Worm (Caenorhabditis elegans) whole organism, L4 larva: ENCODE measurements around the gene nas-13.

Source experiments
- F26F4.8 ChIP-seq: fragments of 200-800 bp; sonication (Bioruptor generic); conservative IDR thresholded peaks from 2 replicates; pipeline ENCODE4 v1.3.6; 2022; ENCODE audit warnings: missing genetic modification characterization, missing compliant biosample characterization
- F49E8.2 ChIP-seq: sonication (generic microtip); optimal IDR thresholded peaks from 2 replicates; lab custom pipeline; 2016; ENCODE audit warnings: missing compliant biosample characterization, mild to moderate bottlenecking, missing genetic modification characterization, borderline replicate concordance
- Y5F2A.4 ChIP-seq: fragments of 200-800 bp; sonication (Bioruptor generic); optimal IDR thresholded peaks from 2 replicates; lab custom pipeline; 2018; ENCODE audit warnings: mild to moderate bottlenecking, missing genetic modification characterization, missing compliant biosample characterization
- ZK337.2 ChIP-seq: fragments of 200-800 bp; sonication (Bioruptor generic); IDR thresholded peaks from 2 replicates; pipeline ENCODE4 v1.3.6; 2022; ENCODE audit warnings: missing genetic modification reagents, missing genetic modification characterization, missing compliant biosample characterization
- aly-2 ChIP-seq: sonication (generic microtip); optimal IDR thresholded peaks from 2 replicates; lab custom pipeline; 2018; ENCODE audit warnings: missing biosample characterization, missing genetic modification characterization
- arid-1 ChIP-seq: fragments of 200-800 bp; sonication (Bioruptor generic); conservative IDR thresholded peaks from 2 replicates; pipeline ENCODE4 v1.3.6; 2022; ENCODE audit warnings: missing genetic modification reagents, missing genetic modification characterization, missing compliant biosample characterization
- attf-4 ChIP-seq: sonication (generic microtip); optimal IDR thresholded peaks from 3 replicates; lab custom pipeline; 2017; ENCODE audit warnings: missing biosample characterization, missing genetic modification characterization
- ceh-20 ChIP-seq: fragments of 200-800 bp; sonication (Bioruptor generic); IDR thresholded peaks from 2 replicates; pipeline ENCODE4 v1.3.6; 2022; ENCODE audit warnings: missing genetic modification reagents, missing genetic modification characterization, missing compliant biosample characterization
- ces-1 ChIP-seq: fragments of 150-350 bp; sonication (generic microtip); optimal IDR thresholded peaks from 4 replicates; lab custom pipeline; 2014; ENCODE audit warnings: missing biosample characterization, missing genetic modification reagents, missing genetic modification characterization
- cey-2 ChIP-seq: sonication (generic microtip); optimal IDR thresholded peaks from 3 replicates; lab custom pipeline; 2017; ENCODE audit warnings: missing genetic modification characterization, mild to moderate bottlenecking, missing compliant biosample characterization, antibody characterized with exemption, borderline replicate concordance; ENCODE audit not compliant: insufficient read depth
- ctbp-1 ChIP-seq: fragments of 200-800 bp; sonication (Bioruptor generic); IDR thresholded peaks from 2 replicates; pipeline ENCODE4 v1.3.6; 2022; ENCODE audit warnings: missing genetic modification reagents, missing genetic modification characterization, missing compliant biosample characterization
- daf-12 ChIP-seq: fragments of 150-350 bp; optimal IDR thresholded peaks from 2 replicates; lab custom pipeline; 2014; ENCODE audit warnings: missing biosample characterization, missing genetic modification reagents, missing genetic modification characterization
- daf-16 ChIP-seq, 3 experiments: sonication (generic microtip); optimal IDR thresholded peaks; 2 replicates each; lab custom pipeline; 2016 to 2017; ENCODE audit warnings: missing genetic modification characterization in 3 of 3, missing genetic modification reagents in 3 of 3, mild to moderate bottlenecking in 2 of 3, missing compliant biosample characterization in 2 of 3, missing biosample characterization in 1 of 3, moderate library complexity in 1 of 3
- daf-19 ChIP-seq: fragments of 200-800 bp; sonication (Bioruptor generic); conservative IDR thresholded peaks from 2 replicates; pipeline ENCODE4 v1.3.6; 2022; ENCODE audit warnings: missing genetic modification characterization, missing compliant biosample characterization
- dmd-6 ChIP-seq: fragments of 200-800 bp; sonication (Bioruptor generic); IDR thresholded peaks from 2 replicates; pipeline ENCODE4 v1.3.6; 2022; ENCODE audit warnings: missing genetic modification reagents, missing genetic modification characterization, missing compliant biosample characterization
- duxl-1 ChIP-seq: sonication (generic microtip); optimal IDR thresholded peaks from 2 replicates; lab custom pipeline; 2016; ENCODE audit warnings: mild to moderate bottlenecking, missing genetic modification characterization, moderate library complexity, missing compliant biosample characterization; ENCODE audit not compliant: poor library complexity
- egl-27 ChIP-seq: sonication (generic microtip); optimal IDR thresholded peaks from 3 replicates; lab custom pipeline; 2017; ENCODE audit warnings: missing biosample characterization, missing genetic modification reagents, missing genetic modification characterization
- fkh-10 ChIP-seq: fragments of 150-350 bp; optimal IDR thresholded peaks from 2 replicates; lab custom pipeline; 2014; ENCODE audit warnings: missing biosample characterization, missing genetic modification reagents, missing genetic modification characterization
- gei-8 ChIP-seq: fragments of 200-800 bp; sonication (Bioruptor generic); optimal IDR thresholded peaks from 2 replicates; lab custom pipeline; 2018; ENCODE audit warnings: mild to moderate bottlenecking, missing genetic modification characterization, missing compliant biosample characterization
- hif-1 ChIP-seq, 2 experiments: sonication (generic microtip); optimal IDR thresholded peaks; 2 replicates each; lab custom pipeline; 2016 to 2017; ENCODE audit warnings: missing compliant biosample characterization in 2 of 2, missing genetic modification characterization in 2 of 2, missing genetic modification reagents in 2 of 2, missing genotype in 2 of 2, mild to moderate bottlenecking in 1 of 2
- hlh-11 ChIP-seq: fragments of 200-800 bp; sonication (Bioruptor generic); optimal IDR thresholded peaks from 2 replicates; lab custom pipeline; 2018; ENCODE audit warnings: mild to moderate bottlenecking, missing genetic modification characterization, missing compliant biosample characterization
- hlh-30 ChIP-seq: sonication (generic microtip); optimal IDR thresholded peaks from 2 replicates; lab custom pipeline; 2017; ENCODE audit warnings: antibody characterized with exemption, mild to moderate bottlenecking, missing genetic modification characterization, missing compliant biosample characterization; ENCODE audit not compliant: insufficient read depth
- lsy-2 ChIP-seq, 2 experiments: fragments of 150-350 bp in 1 of 2; sonication (generic microtip) in 1 of 2; optimal IDR thresholded peaks; 2 replicates each; lab custom pipeline; 2014 to 2017; ENCODE audit warnings: missing biosample characterization in 2 of 2, missing genetic modification characterization in 2 of 2
- mes-2 ChIP-seq: sonication (generic microtip); optimal IDR thresholded peaks from 2 replicates; lab custom pipeline; 2016; ENCODE audit warnings: missing genotype, mild to moderate bottlenecking, missing genetic modification characterization, missing compliant biosample characterization; ENCODE audit not compliant: poor library complexity, severe bottlenecking
- nhr-28 ChIP-seq: fragments of 150-350 bp; optimal IDR thresholded peaks from 2 replicates; lab custom pipeline; 2014; ENCODE audit warnings: missing biosample characterization, missing genetic modification characterization
- nhr-41 ChIP-seq: fragments of 200-800 bp; sonication (Bioruptor generic); IDR thresholded peaks from 2 replicates; pipeline ENCODE4 v1.3.6; 2022; ENCODE audit warnings: missing genetic modification reagents, missing genetic modification characterization, missing compliant biosample characterization
- pqm-1 ChIP-seq: sonication (generic microtip); optimal IDR thresholded peaks from 2 replicates; lab custom pipeline; 2017; ENCODE audit warnings: missing biosample characterization, missing genetic modification characterization
- saeg-2 ChIP-seq: fragments of 200-800 bp; sonication (Bioruptor generic); IDR thresholded peaks from 2 replicates; pipeline ENCODE4 v1.3.6; 2022; ENCODE audit warnings: missing genetic modification reagents, missing genetic modification characterization, missing compliant biosample characterization

The nas-13 gene

DNA sequence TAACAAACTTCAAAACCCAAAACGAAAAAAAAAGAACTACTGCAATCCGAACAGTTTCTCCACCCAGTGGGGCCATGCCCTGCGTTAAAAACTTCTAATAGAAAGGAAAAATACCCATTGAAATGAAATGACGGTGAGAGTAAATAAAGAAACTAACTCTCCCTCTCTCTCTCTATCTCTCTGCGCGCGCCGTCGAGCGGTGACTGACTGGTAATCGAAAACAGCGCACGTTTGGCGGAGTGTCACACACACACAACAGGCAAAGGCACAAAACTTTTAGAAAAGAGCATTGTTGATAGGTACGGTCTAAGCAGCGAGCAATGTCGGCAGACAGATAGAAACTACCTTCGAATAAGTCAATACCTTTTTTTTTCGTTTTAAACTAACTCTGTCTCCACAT lies 51.5 kb downstream of the nas-13 start (continued):
- no peak for TF ChIP-seq daf-12
- no peak for TF ChIP-seq ces-1 (GFP tag; lab: Kevin White, UChicago)
- TF ChIP-seq saeg-2, result no peak
- no peak for TF ChIP-seq F26F4.8 (GFP tag; lab: Robert Waterston, UW)
- peak; percentile 52 for TF ChIP-seq hlh-30 (tag; lab: Kevin White, UChicago)
- TF ChIP-seq daf-16 (GFP tag; optimal IDR thresholded peaks at IDR 0.05; lab: Kevin White, UChicago), result no peak
- TF ChIP-seq daf-16 (tag; optimal IDR thresholded peaks at IDR 0.05; lab: Kevin White, UChicago), result peak; percentile 85
- peak in 1 of 2 experiments; percentile 3 for TF ChIP-seq lsy-2 (tag; optimal IDR thresholded peaks at IDR 0.05; lab: Kevin White, UChicago)
- TF ChIP-seq ceh-20 (GFP tag; lab: Robert Waterston, UW), result no peak
- peak; percentile 59 for TF ChIP-seq hlh-11
- TF ChIP-seq daf-19 (GFP tag; lab: Robert Waterston, UW), result no peak
- TF ChIP-seq egl-27 (tag; lab: Kevin White, UChicago), result no peak
- peak; percentile 85 for TF ChIP-seq nhr-28 (tag; lab: Kevin White, UChicago)
- TF ChIP-seq, all 104 proteins: peak for 18

DNA sequence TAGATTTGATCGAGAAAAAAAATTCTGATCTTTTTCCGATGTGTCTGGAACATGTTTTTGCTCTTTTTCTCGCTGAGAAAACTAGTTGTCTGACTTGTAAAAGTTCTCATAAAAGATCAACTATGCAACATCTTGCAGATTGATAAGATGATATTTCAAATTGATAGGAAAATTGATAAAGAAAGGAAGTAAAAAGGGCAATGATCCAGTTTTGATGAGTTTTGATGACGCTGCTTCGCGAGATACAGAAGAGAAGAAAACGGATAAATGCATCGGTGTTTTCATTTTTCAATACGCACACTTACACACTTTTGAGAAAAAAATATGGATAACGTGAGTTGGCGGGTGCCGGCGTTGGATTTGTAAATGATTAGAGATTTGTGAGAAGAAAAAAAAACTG lies 52.8 kb downstream of the nas-13 start:
- TF ChIP-seq nhr-41 (GFP tag; lab: Robert Waterston, UW) (no peak), attf-4 (no peak), daf-12 (no peak), arid-1 (no peak), pqm-1 (tag; lab: Kevin White, UChicago) (peak; percentile 11), hif-1 (tag; optimal IDR thresholded peaks at IDR 0.05; lab: Kevin White, UChicago) (no peak), F49E8.2 (no peak), cey-2 (tag; lab: Kevin White, UChicago) (no peak), duxl-1 (no peak), gei-8 (GFP tag; lab: Kevin White, UChicago) (no peak), dmd-6 (peak; percentile 24; the same call in 1 of the 2 replicates), aly-2 (tag; lab: Kevin White, UChicago) (no peak), mes-2 (tag; lab: Kevin White, UChicago) (peak; percentile 7), nhr-28 (tag; lab: Kevin White, UChicago) (peak; percentile 60), fkh-10 (no peak), Y5F2A.4 (GFP tag; lab: Kevin White, UChicago) (no peak), ctbp-1 (no peak), ZK337.2 (GFP tag; lab: Robert Waterston, UW) (no peak), hlh-11 (peak; percentile 35)
